Worm (Caenorhabditis elegans) whole organism, L1 larva: ENCODE measurements around the gene Y45F10D.6.

Experiments
- alr-1 ChIP-seq: fragments of 200-800 bp; sonication (Bioruptor generic); optimal IDR thresholded peaks from 2 replicates; lab custom pipeline; 2018; ENCODE audit warnings: borderline replicate concordance, mild to moderate bottlenecking, missing genetic modification characterization, missing compliant biosample characterization
- fos-1 ChIP-seq: fragments of 150-350 bp; optimal IDR thresholded peaks from 2 replicates; lab custom pipeline; 2014; ENCODE audit warnings: missing biosample characterization, missing genetic modification characterization
- lsy-2 ChIP-seq, 2 experiments: fragments of 150-350 bp; optimal IDR thresholded peaks; 2 replicates each; lab custom pipeline; 2014; ENCODE audit warnings: missing biosample characterization in 2 of 2, missing genetic modification characterization in 2 of 2
- unc-130 ChIP-seq: fragments of 150-350 bp; optimal IDR thresholded peaks from 2 replicates; lab custom pipeline; 2017; ENCODE audit warnings: missing biosample characterization, missing genetic modification characterization, inconsistent platforms

DNA sequence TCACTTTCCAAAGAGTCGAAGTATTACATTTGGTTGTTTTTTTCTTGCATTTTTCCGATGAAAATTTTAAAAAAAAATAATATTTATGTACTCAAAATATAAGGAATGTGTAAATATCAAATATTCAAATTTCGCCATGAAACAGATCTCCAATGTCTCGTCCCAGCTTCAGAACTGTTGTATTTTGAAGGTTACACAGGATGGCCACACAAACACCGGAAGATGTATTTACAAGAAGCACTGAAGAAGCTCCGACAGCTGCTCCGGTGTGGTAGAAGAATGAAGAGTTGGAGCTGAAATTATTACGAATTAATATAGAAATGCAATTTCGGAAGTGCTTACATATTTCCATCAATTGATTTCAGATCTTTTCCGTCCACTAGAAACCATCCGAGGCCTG is 15.4 kb downstream of the Y45F10D.6 start:
- TF ChIP-seq unc-130 (tag; lab: Kevin White, UChicago) (no peak), alr-1 (tag; lab: Kevin White, UChicago) (no peak), lsy-2 (tag; optimal IDR thresholded peaks at IDR 0.05; lab: Kevin White, UChicago) (no peak), fos-1 (tag; lab: Kevin White, UChicago) (no peak)
